Worm (Caenorhabditis elegans) whole organism, young adult: ENCODE results near the gene F55A4.3.

ENCODE experiments used
- F10E7.11 ChIP-seq: sonication (generic microtip); optimal IDR thresholded peaks from 2 replicates; lab custom pipeline; 2017; ENCODE audit warnings: mild to moderate bottlenecking, missing genetic modification characterization, moderate library complexity, missing compliant biosample characterization
- F22D6.2 ChIP-seq: sonication (generic microtip); optimal IDR thresholded peaks from 2 replicates; lab custom pipeline; 2016; ENCODE audit warnings: mild to moderate bottlenecking, missing genetic modification characterization, missing compliant biosample characterization
- bed-1 ChIP-seq: fragments of 200-800 bp; sonication (Bioruptor generic); IDR thresholded peaks from 2 replicates; pipeline ENCODE4 v1.3.6; 2022; ENCODE audit warnings: missing genetic modification reagents, missing genetic modification characterization, missing compliant biosample characterization
- ceh-79 ChIP-seq: sonication (generic microtip); optimal IDR thresholded peaks from 2 replicates; lab custom pipeline; 2017; ENCODE audit warnings: mild to moderate bottlenecking, missing genetic modification characterization, missing compliant biosample characterization
- chd-7 ChIP-seq: sonication (generic microtip); optimal IDR thresholded peaks from 2 replicates; lab custom pipeline; 2016; ENCODE audit warnings: mild to moderate bottlenecking, missing genetic modification characterization, moderate library complexity, missing compliant biosample characterization
- dpl-1 ChIP-seq: fragments of 150-350 bp; optimal IDR thresholded peaks from 2 replicates; lab custom pipeline; 2014; ENCODE audit warnings: missing biosample characterization, missing genetic modification reagents, missing genetic modification characterization
- hlh-26 ChIP-seq: fragments of 200-800 bp; sonication (Bioruptor generic); conservative IDR thresholded peaks from 2 replicates; pipeline ENCODE4 v1.3.6; 2022; ENCODE audit warnings: missing genetic modification reagents, missing genetic modification characterization, missing compliant biosample characterization
- lin-40 ChIP-seq: sonication (generic microtip); optimal IDR thresholded peaks from 2 replicates; lab custom pipeline; 2016; ENCODE audit warnings: missing genetic modification characterization, mild to moderate bottlenecking, missing compliant biosample characterization, missing genotype, missing genetic modification reagents
- mel-28 ChIP-seq: sonication (generic microtip); optimal IDR thresholded peaks from 2 replicates; lab custom pipeline; 2016; ENCODE audit warnings: borderline replicate concordance, mild to moderate bottlenecking, missing genetic modification characterization, missing compliant biosample characterization
- pha-4 ChIP-seq: fragments of 150-350 bp; sonication (generic microtip); optimal IDR thresholded peaks from 2 replicates; lab custom pipeline; 2014; ENCODE audit warnings: missing biosample characterization, missing genetic modification reagents, missing genetic modification characterization
- snpc-4 ChIP-seq, 5 experiments: fragments of 150-350 bp in 1 of 5; sonication (generic microtip) in 4 of 5; optimal IDR thresholded peaks; 2 replicates each; lab custom pipeline; 2014 to 2018; ENCODE audit warnings: missing genetic modification characterization in 5 of 5, missing biosample characterization in 3 of 5, antibody characterized with exemption in 2 of 5, mild to moderate bottlenecking in 2 of 5, missing compliant biosample characterization in 2 of 5, missing genotype in 2 of 5, moderate library complexity in 2 of 5, missing genetic modification reagents in 1 of 5
- sptf-2 ChIP-seq: fragments of 200-800 bp; sonication (Bioruptor generic); optimal IDR thresholded peaks from 2 replicates; lab custom pipeline; 2018; ENCODE audit warnings: mild to moderate bottlenecking, missing genetic modification characterization, missing compliant biosample characterization

DNA sequence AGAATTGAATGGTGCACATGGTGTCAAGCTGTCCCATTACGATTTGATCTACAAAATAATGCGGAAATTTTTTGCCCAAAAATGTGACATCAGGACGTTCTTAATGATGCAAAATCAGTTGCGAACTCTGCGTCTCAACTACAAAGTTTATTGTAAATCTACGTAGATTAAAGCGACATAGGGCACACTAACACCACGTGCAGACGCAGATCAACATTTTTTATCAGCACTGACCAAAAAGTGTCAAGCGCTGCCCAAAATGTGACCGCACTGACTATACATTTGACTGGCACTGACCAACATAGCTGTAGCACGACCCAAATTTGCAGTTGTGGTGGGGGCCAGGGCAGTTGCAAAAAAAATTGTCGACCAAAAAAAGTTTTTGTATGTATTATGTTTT lies 15.4 kb downstream of the F55A4.3 start:
- TF ChIP-seq lin-40 (tag; lab: Kevin White, UChicago): no peak
- TF ChIP-seq F22D6.2 (tag; lab: Kevin White, UChicago): no peak
- no peak for TF ChIP-seq sptf-2 (GFP tag; lab: Kevin White, UChicago)
- no peak for TF ChIP-seq snpc-4 (GFP tag; optimal IDR thresholded peaks at IDR 0.05; lab: Kevin White, UChicago)
- no peak for TF ChIP-seq snpc-4 (tag; optimal IDR thresholded peaks at IDR 0.05; lab: Kevin White, UChicago)
- no peak for TF ChIP-seq F10E7.11 (tag; lab: Kevin White, UChicago)
- TF ChIP-seq dpl-1: no peak
- TF ChIP-seq pha-4 (tag; lab: Kevin White, UChicago): no peak
- TF ChIP-seq ceh-79: no peak
- TF ChIP-seq hlh-26 (GFP tag; lab: Robert Waterston, UW): no peak
- TF ChIP-seq bed-1 (GFP tag; lab: Robert Waterston, UW): no peak
- TF ChIP-seq mel-28: no peak
- no peak for TF ChIP-seq chd-7 (tag; lab: Kevin White, UChicago)
